Worm (Caenorhabditis elegans) whole organism, L4/young adult: Measurements from ENCODE around the gene slcr-46.2.

Experiments used
- W03F9.2 ChIP-seq: fragments of 150-350 bp; optimal IDR thresholded peaks from 2 replicates; lab custom pipeline; 2014; ENCODE audit warnings: missing biosample characterization, missing genetic modification characterization
- him-1 ChIP-seq: sonication (generic microtip); optimal IDR thresholded peaks from 2 replicates; lab custom pipeline; 2016; ENCODE audit warnings: missing genotype, missing genetic modification reagents, missing genetic modification characterization, missing compliant biosample characterization

DNA sequence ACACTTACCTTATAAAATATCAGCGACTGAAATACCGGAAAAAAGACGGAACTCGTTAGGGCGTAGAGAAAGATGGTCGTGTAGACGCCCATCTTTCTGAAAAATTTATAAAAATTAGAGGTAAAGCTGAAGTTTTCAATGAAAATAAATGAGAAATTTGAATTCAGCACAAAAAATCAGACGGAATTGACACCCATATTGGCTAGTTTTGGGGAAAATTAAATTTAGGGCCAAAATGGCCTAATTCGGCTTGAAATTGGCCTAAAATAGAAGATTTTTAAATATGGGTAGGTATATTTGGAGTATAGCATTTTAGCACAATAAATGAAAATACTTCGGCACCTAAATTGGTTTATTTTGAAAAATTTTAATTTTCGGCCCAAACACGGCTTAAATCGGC lies at the start of gene slcr-46.2:
- TF ChIP-seq W03F9.2 (tag; lab: Kevin White, UChicago) (no peak), him-1 (tag; lab: Kevin White, UChicago) (no peak)
